Fruit fly (Drosophila melanogaster) whole organism, prepupa: Measurements from ENCODE around the gene Rabex-5.

ENCODE experiments used
- Blimp-1 ChIP-seq: fragments of 200-800 bp; sonication (Bioruptor generic); optimal IDR thresholded peaks from 3 replicates; lab custom pipeline; 2017; ENCODE audit warnings: missing biosample characterization, missing genetic modification characterization, mild to moderate bottlenecking, moderate library complexity, missing genetic modification reagents
- CG10631 ChIP-seq: fragments of 200-800 bp; sonication (Bioruptor generic); optimal IDR thresholded peaks from 2 replicates; lab custom pipeline; 2016; ENCODE audit warnings: missing biosample characterization, missing genetic modification characterization
- CG10669 ChIP-seq: fragments of 200-800 bp; sonication (Bioruptor generic); optimal IDR thresholded peaks from 3 replicates; lab custom pipeline; 2018; ENCODE audit warnings: missing biosample characterization, mild to moderate bottlenecking, missing genetic modification characterization, moderate library complexity
- CG11762 ChIP-seq: fragments of 200-800 bp; sonication (Bioruptor generic); optimal IDR thresholded peaks from 3 replicates; lab custom pipeline; 2016; ENCODE audit warnings: missing biosample characterization, missing genetic modification characterization; ENCODE audit not compliant: insufficient read depth
- CG11902 ChIP-seq: fragments of 200-800 bp; sonication (Bioruptor generic); optimal IDR thresholded peaks from 3 replicates; lab custom pipeline; 2016; ENCODE audit warnings: missing biosample characterization, missing genetic modification characterization
- CG15336 ChIP-seq: fragments of 200-800 bp; sonication (Bioruptor generic); IDR thresholded peaks from 2 replicates; pipeline ENCODE4 v1.3.6; 2022; ENCODE audit warnings: missing biosample characterization, missing genetic modification characterization
- CG16779 ChIP-seq: fragments of 200-800 bp; sonication (Bioruptor generic); optimal IDR thresholded peaks from 3 replicates; lab custom pipeline; 2017; ENCODE audit warnings: missing biosample characterization, mild to moderate bottlenecking, missing genetic modification characterization
- CG31627 ChIP-seq: fragments of 200-800 bp; sonication (Bioruptor generic); optimal IDR thresholded peaks from 3 replicates; lab custom pipeline; 2016; ENCODE audit warnings: missing biosample characterization, missing genetic modification characterization
- CG34406 ChIP-seq: fragments of 200-800 bp; sonication (Bioruptor generic); optimal IDR thresholded peaks from 3 replicates; lab custom pipeline; 2016; ENCODE audit warnings: missing biosample characterization, missing genetic modification characterization
- CG6163 ChIP-seq: fragments of 200-800 bp; sonication (Bioruptor generic); IDR thresholded peaks from 3 replicates; pipeline ENCODE4 v1.3.6; 2022; ENCODE audit warnings: missing biosample characterization, missing genetic modification characterization
- CG6276 ChIP-seq: fragments of 200-800 bp; sonication (Bioruptor generic); optimal IDR thresholded peaks from 2 replicates; lab custom pipeline; 2017; ENCODE audit warnings: missing biosample characterization, mild to moderate bottlenecking, missing genetic modification characterization
- CG6792 ChIP-seq: fragments of 200-800 bp; sonication (Bioruptor generic); optimal IDR thresholded peaks from 3 replicates; lab custom pipeline; 2016; ENCODE audit warnings: missing biosample characterization, missing genetic modification characterization
- CG6808 ChIP-seq: fragments of 200-800 bp; sonication (Bioruptor generic); optimal IDR thresholded peaks from 3 replicates; lab custom pipeline; 2017; ENCODE audit warnings: missing biosample characterization, missing genetic modification characterization, mild to moderate bottlenecking, moderate library complexity, missing genetic modification reagents
- CG7368 ChIP-seq: fragments of 200-800 bp; sonication (Bioruptor generic); optimal IDR thresholded peaks from 3 replicates; lab custom pipeline; 2016; ENCODE audit warnings: missing biosample characterization, missing genetic modification characterization
- CG8319 ChIP-seq: fragments of 200-800 bp; sonication (Bioruptor generic); optimal IDR thresholded peaks from 3 replicates; lab custom pipeline; 2016; ENCODE audit warnings: missing biosample characterization, missing genetic modification characterization
- CG8632 ChIP-seq: fragments of 200-800 bp; sonication (Bioruptor generic); optimal IDR thresholded peaks from 3 replicates; lab custom pipeline; 2016; ENCODE audit warnings: missing biosample characterization, missing genetic modification characterization
- Eip75B ChIP-seq: fragments of 200-800 bp; sonication (Bioruptor generic); optimal IDR thresholded peaks from 3 replicates; lab custom pipeline; 2016; ENCODE audit warnings: missing biosample characterization, missing genetic modification characterization
- Eip78C ChIP-seq: fragments of 200-800 bp; sonication (Bioruptor generic); peaks from one replicate; lab custom pipeline; 2016; ENCODE audit warnings: missing biosample characterization, missing genetic modification characterization
- Ets21C ChIP-seq: fragments of 200-800 bp; sonication (Bioruptor generic); optimal IDR thresholded peaks from 3 replicates; lab custom pipeline; 2016; ENCODE audit warnings: missing biosample characterization, missing genetic modification characterization
- Ets96B ChIP-seq: fragments of 200-800 bp; optimal IDR thresholded peaks from 2 replicates; lab custom pipeline; 2019; ENCODE audit warnings: missing biosample characterization, mild to moderate bottlenecking, missing genetic modification characterization, moderate library complexity
- Gug ChIP-seq: fragments of 200-800 bp; sonication (Bioruptor generic); IDR thresholded peaks from 2 replicates; pipeline ENCODE4 v1.3.6; 2022; ENCODE audit warnings: missing biosample characterization, missing genetic modification characterization
- Hr38 ChIP-seq: sonication (Bioruptor generic); optimal IDR thresholded peaks from 2 replicates; lab custom pipeline; 2016; ENCODE audit warnings: missing biosample characterization, missing genetic modification characterization
- Hr39 ChIP-seq: fragments of 200-800 bp; sonication (Bioruptor generic); optimal IDR thresholded peaks from 2 replicates; lab custom pipeline; 2016; ENCODE audit warnings: missing biosample characterization, missing genetic modification characterization
- Hr4 ChIP-seq: fragments of 200-800 bp; sonication (Bioruptor generic); optimal IDR thresholded peaks from 3 replicates; lab custom pipeline; 2016; ENCODE audit warnings: missing biosample characterization, missing genetic modification characterization
- Lpt ChIP-seq: fragments of 200-800 bp; sonication (Bioruptor generic); optimal IDR thresholded peaks from 3 replicates; lab custom pipeline; 2016; ENCODE audit warnings: missing biosample characterization, missing genetic modification characterization
- Met ChIP-seq: fragments of 200-800 bp; sonication (Bioruptor generic); optimal IDR thresholded peaks from 3 replicates; lab custom pipeline; 2016; ENCODE audit warnings: missing biosample characterization, missing genetic modification characterization
- OdsH ChIP-seq: fragments of 200-800 bp; sonication (Bioruptor generic); optimal IDR thresholded peaks from 3 replicates; lab custom pipeline; 2016; ENCODE audit warnings: missing biosample characterization, missing genetic modification characterization
- Smox ChIP-seq: fragments of 200-800 bp; sonication (Bioruptor generic); optimal IDR thresholded peaks from 3 replicates; lab custom pipeline; 2016; ENCODE audit warnings: missing biosample characterization, missing genetic modification characterization
- Sox102F ChIP-seq: fragments of 200-800 bp; sonication (Bioruptor generic); optimal IDR thresholded peaks from 2 replicates; lab custom pipeline; 2016; ENCODE audit warnings: missing biosample characterization, mild to moderate bottlenecking, missing genetic modification characterization
- Sox14 ChIP-seq: fragments of 200-800 bp; sonication (Bioruptor generic); optimal IDR thresholded peaks from 3 replicates; lab custom pipeline; 2016; ENCODE audit warnings: missing biosample characterization, missing genetic modification characterization
- Sox15 ChIP-seq: fragments of 200-800 bp; sonication (Bioruptor generic); optimal IDR thresholded peaks from 3 replicates; lab custom pipeline; 2016; ENCODE audit warnings: missing biosample characterization, missing genetic modification characterization
- achi ChIP-seq: fragments of 200-800 bp; sonication (Bioruptor generic); optimal IDR thresholded peaks from 3 replicates; lab custom pipeline; 2016; ENCODE audit warnings: missing biosample characterization, missing genetic modification characterization
- dsx ChIP-seq: fragments of 200-800 bp; optimal IDR thresholded peaks from 3 replicates; lab custom pipeline; 2019; ENCODE audit warnings: missing biosample characterization, mild to moderate bottlenecking, missing genetic modification characterization, moderate library complexity; ENCODE audit not compliant: poor library complexity, severe bottlenecking
- eg ChIP-seq: fragments of 200-800 bp; sonication (Bioruptor generic); IDR thresholded peaks from 3 replicates; pipeline ENCODE4 v1.3.6; 2022; ENCODE audit warnings: missing biosample characterization, missing genetic modification characterization
- esn ChIP-seq: fragments of 200-800 bp; sonication (Bioruptor generic); optimal IDR thresholded peaks from 2 replicates; lab custom pipeline; 2016; ENCODE audit warnings: missing biosample characterization, mild to moderate bottlenecking, missing genetic modification characterization, moderate library complexity
- fd59A ChIP-seq: fragments of 200-800 bp; sonication (Bioruptor generic); optimal IDR thresholded peaks from 2 replicates; lab custom pipeline; 2017; ENCODE audit warnings: missing biosample characterization, mild to moderate bottlenecking, missing genetic modification characterization, missing genetic modification reagents
- fd85E ChIP-seq: fragments of 200-800 bp; sonication (Bioruptor generic); optimal IDR thresholded peaks from 3 replicates; lab custom pipeline; 2016; ENCODE audit warnings: missing biosample characterization, missing genetic modification characterization
- fkh ChIP-seq: fragments of 200-800 bp; sonication (Bioruptor generic); optimal IDR thresholded peaks from 3 replicates; lab custom pipeline; 2017; ENCODE audit warnings: missing biosample characterization, mild to moderate bottlenecking, missing genetic modification characterization, moderate library complexity
- pdm3 ChIP-seq: fragments of 200-800 bp; sonication (Bioruptor generic); optimal IDR thresholded peaks from 3 replicates; lab custom pipeline; 2016; ENCODE audit warnings: missing biosample characterization, missing genetic modification characterization
- salr ChIP-seq, 2 experiments: fragments of 200-800 bp; sonication (Bioruptor generic); optimal IDR thresholded peaks; 3 replicates each; lab custom pipeline; 2016 to 2018; ENCODE audit warnings: missing biosample characterization in 2 of 2, missing genetic modification characterization in 2 of 2, mild to moderate bottlenecking in 1 of 2
- spab ChIP-seq: fragments of 200-800 bp; sonication (Bioruptor generic); optimal IDR thresholded peaks from 2 replicates; lab custom pipeline; 2017; ENCODE audit warnings: missing biosample characterization, mild to moderate bottlenecking, missing genetic modification characterization, missing genetic modification reagents
- ss ChIP-seq, 2 experiments: fragments of 200-800 bp; sonication (Bioruptor generic); optimal IDR thresholded peaks; 2 replicates in 1 of 2; 3 replicates in 1 of 2; lab custom pipeline; 2017 to 2018; ENCODE audit warnings: mild to moderate bottlenecking in 2 of 2, missing biosample characterization in 2 of 2, missing genetic modification characterization in 2 of 2, moderate library complexity in 1 of 2
- svp ChIP-seq: fragments of 200-800 bp; sonication (Bioruptor generic); peaks from one replicate; lab custom pipeline; 2016; ENCODE audit warnings: missing biosample characterization, missing genetic modification characterization
- topi ChIP-seq: fragments of 200-800 bp; sonication (Bioruptor generic); optimal IDR thresholded peaks from 3 replicates; lab custom pipeline; 2016; ENCODE audit warnings: missing biosample characterization, missing genetic modification characterization
- vri ChIP-seq: fragments of 200-800 bp; sonication (Bioruptor generic); optimal IDR thresholded peaks from 3 replicates; lab custom pipeline; 2016; ENCODE audit warnings: missing biosample characterization, mild to moderate bottlenecking, missing genetic modification characterization

The Rabex-5 gene

dm6 chr3L:1313039-1313766 lies 17.5 kb downstream of the Rabex-5 start, which contains the start of the genes sturkopf and Herc4 (continued):
- no peak for TF ChIP-seq CG6808 (GFP tag; lab: Kevin White, UChicago)
- peak; percentile 93 for TF ChIP-seq esn
- peak; percentile 76 for TF ChIP-seq OdsH (GFP tag; lab: Kevin White, UChicago)
- TF ChIP-seq Eip75B (GFP tag; lab: Kevin White, UChicago) = no peak
- peak; percentile 76 for TF ChIP-seq Sox15 (GFP tag; lab: Kevin White, UChicago)
- peak; percentile 40 for TF ChIP-seq vri (GFP tag; lab: Kevin White, UChicago)
- peak; percentile 83 for TF ChIP-seq Hr39 (GFP tag; lab: Kevin White, UChicago)
- peak; percentile 59; the same call in 2 of the 3 replicates for TF ChIP-seq eg (GFP tag; lab: Robert Waterston, UW)
- no peak for TF ChIP-seq Hr38 (GFP tag; lab: Kevin White, UChicago)
- peak; percentile 45 for TF ChIP-seq Blimp-1 (GFP tag; lab: Kevin White, UChicago)
- peak; percentile 79 for TF ChIP-seq topi (GFP tag; lab: Kevin White, UChicago)
- TF ChIP-seq spab (GFP tag; lab: Kevin White, UChicago) = peak; percentile 21
- peak in 1 of 2 experiments; percentile 41 for TF ChIP-seq salr (GFP tag; optimal IDR thresholded peaks at IDR 0.05; lab: Kevin White, UChicago)
- peak; percentile 85 for TF ChIP-seq CG6792 (GFP tag; lab: Kevin White, UChicago)
- peak; percentile 71 for TF ChIP-seq fd59A (GFP tag; lab: Kevin White, UChicago)
- TF ChIP-seq CG7368 (GFP tag; lab: Kevin White, UChicago) = no peak
- TF ChIP-seq Lpt (GFP tag; lab: Kevin White, UChicago) = peak; percentile 64
- peak; percentile 68 for TF ChIP-seq achi (GFP tag; lab: Kevin White, UChicago)
- TF ChIP-seq pdm3 = peak; percentile 81
- TF ChIP-seq svp (GFP tag; lab: Kevin White, UChicago) = peak; percentile 97
- no peak for TF ChIP-seq Ets21C (GFP tag; lab: Kevin White, UChicago)
- TF ChIP-seq dsx (GFP tag; lab: Kevin White, UChicago) = peak; percentile 48
- peak; percentile 88 for TF ChIP-seq Sox14
- peak; percentile 41 for TF ChIP-seq CG11902 (GFP tag; lab: Kevin White, UChicago)
- TF ChIP-seq fkh (GFP tag; lab: Kevin White, UChicago) = no peak

dm6 chr3L:1318241-1318640 lies 22.5 kb downstream of the Rabex-5 start, which contains the start of gene Myo61F:
Gene Myo61F, plus strand, starts transcription at chr3L:1318480.
- TF ChIP-seq Eip78C (GFP tag; lab: Kevin White, UChicago) = peak; percentile 36
- TF ChIP-seq fkh (GFP tag; lab: Kevin White, UChicago) = no peak
- TF ChIP-seq CG6276 = no peak
- TF ChIP-seq Eip75B (GFP tag; lab: Kevin White, UChicago) = no peak
- TF ChIP-seq CG11762 (GFP tag; lab: Kevin White, UChicago) = no peak
- peak; percentile 37 for TF ChIP-seq dsx (GFP tag; lab: Kevin White, UChicago)
- TF ChIP-seq CG8632 (GFP tag; lab: Kevin White, UChicago) = no peak
- no peak for TF ChIP-seq Hr4 (GFP tag; lab: Kevin White, UChicago)
- TF ChIP-seq Smox (GFP tag; lab: Kevin White, UChicago) = no peak
- no peak for TF ChIP-seq CG10669 (GFP tag; lab: Kevin White, UChicago)
- TF ChIP-seq Sox14 = no peak
- TF ChIP-seq eg (GFP tag; lab: Robert Waterston, UW) = 0 out of 3 replicates have a peak, but pooled peaks have one; percentile 15
- TF ChIP-seq CG8319 (GFP tag; lab: Kevin White, UChicago) = no peak
- TF ChIP-seq Sox15 (GFP tag; lab: Kevin White, UChicago) = no peak
- TF ChIP-seq Met = no peak
- TF ChIP-seq Hr38 (GFP tag; lab: Kevin White, UChicago) = no peak
- TF ChIP-seq Blimp-1 (GFP tag; lab: Kevin White, UChicago) = no peak
- no peak for TF ChIP-seq Ets96B (tag; lab: Kevin White, UChicago)
- no peak for TF ChIP-seq esn
- no peak for TF ChIP-seq CG16779 (tag; lab: Kevin White, UChicago)
- TF ChIP-seq CG6163 (GFP tag; lab: Robert Waterston, UW) = peak; percentile 60; the same call in 2 of the 3 replicates
- TF ChIP-seq Sox102F (GFP tag; lab: Kevin White, UChicago) = no peak
- no peak for TF ChIP-seq salr (GFP tag; optimal IDR thresholded peaks at IDR 0.05; lab: Kevin White, UChicago)
- TF ChIP-seq fd85E (GFP tag; lab: Kevin White, UChicago) = no peak
- TF ChIP-seq Hr39 (GFP tag; lab: Kevin White, UChicago) = no peak
- TF ChIP-seq CG10631 (GFP tag; lab: Kevin White, UChicago) = no peak
- TF ChIP-seq Gug (GFP tag; lab: Robert Waterston, UW) = no peak
- TF ChIP-seq Lpt (GFP tag; lab: Kevin White, UChicago) = no peak
- no peak for TF ChIP-seq fd59A (GFP tag; lab: Kevin White, UChicago)
- no peak for TF ChIP-seq OdsH (GFP tag; lab: Kevin White, UChicago)
- no peak for TF ChIP-seq spab (GFP tag; lab: Kevin White, UChicago)
- no peak for TF ChIP-seq CG31627 (GFP tag; lab: Kevin White, UChicago)
- TF ChIP-seq CG11902 (GFP tag; lab: Kevin White, UChicago) = no peak
- no peak for TF ChIP-seq CG34406 (GFP tag; lab: Kevin White, UChicago)
- no peak for TF ChIP-seq ss (GFP tag; optimal IDR thresholded peaks at IDR 0.05; lab: Kevin White, UChicago)
- no peak for TF ChIP-seq CG7368 (GFP tag; lab: Kevin White, UChicago)
- no peak for TF ChIP-seq CG15336 (GFP tag; lab: Robert Waterston, UW)
